Fruit fly (Drosophila melanogaster): ENCODE measurements around the gene CG8475.
A peak's percentile ranks its signal among the peaks of the same experiment; 100 is the strongest.

The CG8475 gene

dm6 chr2L:8229628-8230027 lies 32.9 kb upstream of the CG8475 start (continued):
- TF ChIP-seq Lpt (GFP tag; optimal IDR thresholded peaks at IDR 0.05) (no peak), CG3032 (tag; optimal IDR thresholded peaks at IDR 0.05) (peak; percentile 66), CG16779 (tag; optimal IDR thresholded peaks at IDR 0.05) (no peak), Ets21C (GFP tag; optimal IDR thresholded peaks at IDR 0.05) (peak; percentile 52), CG1621 (tag; optimal IDR thresholded peaks at IDR 0.05) (peak; percentile 16), OdsH (GFP tag; optimal IDR thresholded peaks at IDR 0.05) (peak; percentile 61), Eip78C (GFP tag) (peak; percentile 92), CG6163 (GFP tag; IDR thresholded peaks at IDR 0.05) (peak; percentile 87)

- TF ChIP-seq CG6163 (GFP tag; IDR thresholded peaks at IDR 0.05), result peak; percentile 75
- peak; percentile 68 for TF ChIP-seq CG15336 (GFP tag; IDR thresholded peaks at IDR 0.05)
- peak; percentile 66 for TF ChIP-seq Hr4 (GFP tag; optimal IDR thresholded peaks at IDR 0.05)
- peak; percentile 47 for TF ChIP-seq CG4318 (GFP tag; optimal IDR thresholded peaks at IDR 0.05)
- peak; percentile 26 for TF ChIP-seq CG16779 (tag; optimal IDR thresholded peaks at IDR 0.05)
- no peak for TF ChIP-seq lz (GFP tag; optimal IDR thresholded peaks at IDR 0.05)
- peak; percentile 78 for TF ChIP-seq eg (GFP tag; IDR thresholded peaks at IDR 0.05)
- peak in 1 of 2 experiments; percentile 2 for TF ChIP-seq salr (GFP tag; optimal IDR thresholded peaks at IDR 0.05)
- peak; percentile 64 for TF ChIP-seq CG32006 (GFP tag; optimal IDR thresholded peaks at IDR 0.05)
- no peak for TF ChIP-seq achi (GFP tag; optimal IDR thresholded peaks at IDR 0.05)
- peak; percentile 35 for TF ChIP-seq dac (GFP tag; optimal IDR thresholded peaks at IDR 0.05)
- no peak for TF ChIP-seq CG8632 (GFP tag; optimal IDR thresholded peaks at IDR 0.05)
- peak; percentile 47 for TF ChIP-seq fkh (GFP tag; optimal IDR thresholded peaks at IDR 0.05)
- peak; percentile 72 for TF ChIP-seq Gug (GFP tag; IDR thresholded peaks at IDR 0.05)
- TF ChIP-seq CG8119 (GFP tag; IDR thresholded peaks at IDR 0.05), result peak; percentile 18; the same call in 2 of the 3 replicates
- TF ChIP-seq dsx (GFP tag; optimal IDR thresholded peaks at IDR 0.05; ENCODE audit: poor library complexity, severe bottlenecking), result peak; percentile 2
- TF ChIP-seq CG11294 (GFP tag; IDR thresholded peaks at IDR 0.05), result peak; percentile 63
- TF ChIP-seq OdsH (GFP tag; optimal IDR thresholded peaks at IDR 0.05), result no peak
Observed at dm6 chr2L:8229134-8229533, 32.4 kb upstream of the CG8475 start.

dm6 chr2L:8220393-8220934 lies 23.7 kb upstream of the CG8475 start, which contains the start of gene Snx6:
Gene Snx6 (minus strand): TSS chr2L:8220741.
- TF ChIP-seq CG3032 (tag; optimal IDR thresholded peaks at IDR 0.05), result no peak
- TF ChIP-seq CG6276 (GFP tag; optimal IDR thresholded peaks at IDR 0.05), result no peak
- TF ChIP-seq Met (GFP tag; optimal IDR thresholded peaks at IDR 0.05), result no peak
- TF ChIP-seq Blimp-1 (GFP tag; optimal IDR thresholded peaks at IDR 0.05), result no peak
- TF ChIP-seq Sox14 (GFP tag; optimal IDR thresholded peaks at IDR 0.05), result peak; percentile 58
- no peak for TF ChIP-seq CG6808 (GFP tag; optimal IDR thresholded peaks at IDR 0.05)
- peak; percentile 16 for TF ChIP-seq esn (GFP tag; optimal IDR thresholded peaks at IDR 0.05)
- TF ChIP-seq svp (GFP tag), result no peak
- no peak for TF ChIP-seq CG32006 (GFP tag; optimal IDR thresholded peaks at IDR 0.05)

- TF ChIP-seq net (GFP tag; optimal IDR thresholded peaks at IDR 0.05) (no peak), fd59A (GFP tag; optimal IDR thresholded peaks at IDR 0.05) (no peak), CG6792 (GFP tag; optimal IDR thresholded peaks at IDR 0.05) (no peak), CG6163 (GFP tag; IDR thresholded peaks at IDR 0.05) (no peak), CG9139 (GFP tag; optimal IDR thresholded peaks at IDR 0.05) (no peak), CG31627 (GFP tag; optimal IDR thresholded peaks at IDR 0.05) (no peak)
Observed at dm6 chr2L:8217917-8218316, 21.2 kb upstream of the CG8475 start, which contains the start of gene CG8292. Gene CG8292 (minus strand): TSS chr2L:8218017.

Measured in whole organism, prepupa.